Worm (Caenorhabditis elegans): ENCODE measurements around the gene ZK1248.19.

ZK1248.19 gene

ce11 chrII:5838453-5838852, 761 bp downstream of the ZK1248.19 start, which contains the start of gene ZK1248.15:
TSS of gene ZK1248.15 (minus strand) at chrII:5838553.
- TF ChIP-seq K12H6.12 (tag; optimal IDR thresholded peaks at IDR 0.05) (no peak), ets-4 (GFP tag; optimal IDR thresholded peaks at IDR 0.05) (no peak), ceh-79 (tag; optimal IDR thresholded peaks at IDR 0.05) (no peak), T26A5.8 (tag; optimal IDR thresholded peaks at IDR 0.05) (no peak), ceh-27 (GFP tag; optimal IDR thresholded peaks at IDR 0.05) (no peak), F57A8.1 (GFP tag; optimal IDR thresholded peaks at IDR 0.05) (no peak), B0035.1 (tag; optimal IDR thresholded peaks at IDR 0.05) (no peak), let-607 (tag; optimal IDR thresholded peaks at IDR 0.05) (no peak), pha-4 (tag; optimal IDR thresholded peaks at IDR 0.05) (no peak), die-1 (tag; optimal IDR thresholded peaks at IDR 0.05) (no peak), hsf-1 (GFP tag; IDR thresholded peaks at IDR 0.05) (no peak), madf-6 (GFP tag; IDR thresholded peaks at IDR 0.05) (no peak), attf-6 (GFP tag; IDR thresholded peaks at IDR 0.05) (no peak), lsy-27 (tag; optimal IDR thresholded peaks at IDR 0.05; ENCODE audit: borderline replicate concordance, insufficient read depth) (no peak)

DNA sequence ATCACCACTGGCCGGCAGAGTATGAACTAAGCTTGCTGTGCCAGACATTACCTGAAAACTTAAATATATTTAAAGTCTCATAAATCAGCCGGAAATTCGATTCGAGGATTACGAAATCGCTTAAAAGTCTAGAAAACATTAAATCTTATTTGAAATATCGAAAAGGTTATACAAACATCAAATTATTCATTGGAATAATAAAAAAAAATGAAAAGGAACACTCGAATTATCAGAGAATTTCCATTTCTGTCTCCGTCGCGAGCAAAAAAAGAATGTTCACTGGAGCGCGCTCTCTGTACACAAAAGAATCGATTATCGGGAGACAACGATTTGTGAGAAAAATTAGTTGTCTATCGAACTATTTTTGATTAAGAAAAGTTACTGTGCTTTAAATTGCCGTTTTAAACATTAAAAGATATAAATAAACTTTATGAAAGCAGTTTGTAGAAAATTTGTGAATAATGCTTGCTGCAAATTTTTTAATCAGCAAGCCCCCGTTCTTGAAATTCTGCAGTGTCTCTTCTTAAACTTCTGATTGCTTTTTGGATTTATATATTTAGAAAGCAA, 3.0 kb downstream of the ZK1248.19 start, which contains the start of gene fzo-1:
fzo-1 (minus strand) TSS at position 51 of the 567 bp plus-strand sequence.
- TF ChIP-seq attf-5 (GFP tag; optimal IDR thresholded peaks at IDR 0.05) (peak; percentile 1), akir-1 (GFP tag; optimal IDR thresholded peaks at IDR 0.05) (peak; percentile 15), ceh-100 (GFP tag; IDR thresholded peaks at IDR 0.05) (peak; percentile 91), ztf-6 (GFP tag; IDR thresholded peaks at IDR 0.05) (no peak), nhr-90 (tag; optimal IDR thresholded peaks at IDR 0.05) (no peak), snpc-3.4 (tag; optimal IDR thresholded peaks at IDR 0.05) (no peak), nfya-2 (GFP tag; IDR thresholded peaks at IDR 0.05) (no peak), cebp-1 (GFP tag; IDR thresholded peaks at IDR 0.05) (no peak), cebp-1 (tag; optimal IDR thresholded peaks at IDR 0.05) (peak; percentile 9), lsy-27 (tag; optimal IDR thresholded peaks at IDR 0.05; ENCODE audit: borderline replicate concordance, insufficient read depth) (no peak), bed-1 (GFP tag; IDR thresholded peaks at IDR 0.05) (no peak), tlf-1 (GFP tag; optimal IDR thresholded peaks at IDR 0.05) (no peak), unc-130 (GFP tag; optimal IDR thresholded peaks at IDR 0.05) (peak; percentile 48), ceh-27 (GFP tag; optimal IDR thresholded peaks at IDR 0.05) (peak; percentile 33), nfyb-1 (GFP tag; IDR thresholded peaks at IDR 0.05) (no peak), nhr-120 (GFP tag; IDR thresholded peaks at IDR 0.05) (no peak), F22D6.2 (tag; optimal IDR thresholded peaks at IDR 0.05) (no peak), nfya-1 (tag; optimal IDR thresholded peaks at IDR 0.05; ENCODE audit: borderline replicate concordance, insufficient read depth) (no peak), egl-44 (GFP tag; IDR thresholded peaks at IDR 0.05) (no peak), egrh-3 (GFP tag; IDR thresholded peaks at IDR 0.05) (no peak), hsf-1 (GFP tag; IDR thresholded peaks at IDR 0.05) (no peak), ztf-28 (GFP tag; IDR thresholded peaks at IDR 0.05) (no peak), F57A8.1 (GFP tag; optimal IDR thresholded peaks at IDR 0.05) (no peak), K12H6.12 (tag; optimal IDR thresholded peaks at IDR 0.05) (peak; percentile 18), snpc-4 (GFP tag; optimal IDR thresholded peaks at IDR 0.05) (no peak), snpc-4 (tag; optimal IDR thresholded peaks at IDR 0.05) (peak in 2 of 4 experiments; percentile 5 to 49), snpc-1.3 (tag; optimal IDR thresholded peaks at IDR 0.05; ENCODE audit: insufficient read depth) (no peak), dpl-1 (GFP tag; optimal IDR thresholded peaks at IDR 0.05) (no peak), hmg-1.2 (GFP tag; IDR thresholded peaks at IDR 0.05) (peak; percentile 17; the same call in 1 of the 2 replicates), F49E8.2 (tag; optimal IDR thresholded peaks at IDR 0.05; ENCODE audit: insufficient read depth) (no peak)
